Worm (Caenorhabditis elegans): ENCODE results near the gene fbxc-33.

Gene fbxc-33

DNA sequence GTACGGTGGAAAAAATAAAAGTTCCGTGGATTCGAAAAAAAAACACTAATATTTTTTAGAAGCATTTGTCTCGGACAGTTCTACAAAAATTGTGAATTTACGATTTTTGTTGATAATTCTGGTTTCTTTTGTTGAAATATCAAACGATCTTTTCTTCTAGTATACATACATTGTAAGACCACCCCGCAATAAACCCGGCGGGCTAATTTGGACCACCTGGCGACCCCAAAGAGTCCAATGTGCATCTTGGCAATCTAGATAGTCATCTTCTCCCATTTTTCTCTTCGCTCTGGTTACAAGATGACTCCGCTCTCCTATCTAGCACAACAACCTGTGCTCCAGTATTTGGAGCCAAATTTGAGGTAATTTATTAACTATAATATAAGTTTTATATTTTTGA is 2.3 kb downstream of the fbxc-33 start, which contains the start of gene fbxc-29:
Gene fbxc-29 (plus strand): TSS at position 301 of the 400 bp plus-strand sequence.
- no peak for TF ChIP-seq lin-32 (GFP tag; optimal IDR thresholded peaks at IDR 0.05)
- TF ChIP-seq unc-120 (tag; optimal IDR thresholded peaks at IDR 0.05; ENCODE audit: poor library complexity, severe bottlenecking), result no peak
- no peak for TF ChIP-seq sem-2 (GFP tag; optimal IDR thresholded peaks at IDR 0.05)
- no peak for TF ChIP-seq mab-5 (tag; optimal IDR thresholded peaks at IDR 0.05)
- no peak for TF ChIP-seq nhr-28 (tag; optimal IDR thresholded peaks at IDR 0.05)
- TF ChIP-seq sptf-1 (tag; optimal IDR thresholded peaks at IDR 0.05), result no peak
- TF ChIP-seq ceh-39 (tag; optimal IDR thresholded peaks at IDR 0.05), result no peak
- no peak for TF ChIP-seq lin-13 (tag; optimal IDR thresholded peaks at IDR 0.05)
- no peak for TF ChIP-seq nhr-237 (tag; optimal IDR thresholded peaks at IDR 0.05)
- no peak for TF ChIP-seq ham-2 (GFP tag; optimal IDR thresholded peaks at IDR 0.05)
- no peak for TF ChIP-seq nhr-12 (tag; optimal IDR thresholded peaks at IDR 0.05)
- no peak for TF ChIP-seq tbx-8 (GFP tag; optimal IDR thresholded peaks at IDR 0.05)
- TF ChIP-seq ztf-11 (tag; optimal IDR thresholded peaks at IDR 0.05), result no peak
- no peak for TF ChIP-seq elt-3 (tag; optimal IDR thresholded peaks at IDR 0.05)
- TF ChIP-seq ceh-43 (GFP tag; optimal IDR thresholded peaks at IDR 0.05), result no peak
- no peak for TF ChIP-seq bed-3 (GFP tag; optimal IDR thresholded peaks at IDR 0.05)

ce11 chrII:917324-917723 is 3.9 kb downstream of the fbxc-33 start, which contains the start of gene fbxc-30:
Gene fbxc-30 (plus strand): TSS chrII:917624.
- TF ChIP-seq unc-120 (tag; optimal IDR thresholded peaks at IDR 0.05; ENCODE audit: poor library complexity, severe bottlenecking), result no peak
- no peak for TF ChIP-seq cnd-1 (tag; optimal IDR thresholded peaks at IDR 0.05)
- no peak for TF ChIP-seq sptf-1 (tag; optimal IDR thresholded peaks at IDR 0.05)
- no peak for TF ChIP-seq elt-1 (tag; optimal IDR thresholded peaks at IDR 0.05; ENCODE audit: borderline replicate concordance, insufficient read depth)
- no peak for TF ChIP-seq sem-2 (GFP tag; optimal IDR thresholded peaks at IDR 0.05)
- no peak for TF ChIP-seq hlh-1 (tag; optimal IDR thresholded peaks at IDR 0.05)
- TF ChIP-seq unc-39 (tag; optimal IDR thresholded peaks at IDR 0.05), result no peak
- no peak for TF ChIP-seq ham-2 (GFP tag; optimal IDR thresholded peaks at IDR 0.05)
- no peak for TF ChIP-seq ceh-39 (tag; optimal IDR thresholded peaks at IDR 0.05)
- no peak for TF ChIP-seq lsy-2 (tag; optimal IDR thresholded peaks at IDR 0.05)
- no peak for TF ChIP-seq blmp-1 (tag; optimal IDR thresholded peaks at IDR 0.05)
- TF ChIP-seq unc-62 (GFP tag; optimal IDR thresholded peaks at IDR 0.05), result no peak
- no peak for TF ChIP-seq flh-1 (GFP tag; optimal IDR thresholded peaks at IDR 0.05)
- no peak for TF ChIP-seq elt-3 (tag; optimal IDR thresholded peaks at IDR 0.05)
- TF ChIP-seq lin-13 (tag; optimal IDR thresholded peaks at IDR 0.05), result no peak
- TF ChIP-seq ceh-83 (GFP tag; optimal IDR thresholded peaks at IDR 0.05), result no peak

ce11 chrII:920326-920725 is 6.9 kb downstream of the fbxc-33 start:
- TF ChIP-seq snpc-4 (tag; optimal IDR thresholded peaks at IDR 0.05) (no peak), ceh-43 (GFP tag; optimal IDR thresholded peaks at IDR 0.05) (no peak), sem-2 (GFP tag; optimal IDR thresholded peaks at IDR 0.05) (no peak), hlh-1 (tag; optimal IDR thresholded peaks at IDR 0.05) (no peak), sptf-1 (tag; optimal IDR thresholded peaks at IDR 0.05) (no peak), unc-62 (GFP tag; optimal IDR thresholded peaks at IDR 0.05) (no peak), lsy-2 (tag; optimal IDR thresholded peaks at IDR 0.05) (no peak), unc-120 (tag; optimal IDR thresholded peaks at IDR 0.05; ENCODE audit: poor library complexity, severe bottlenecking) (no peak), tbx-8 (GFP tag; optimal IDR thresholded peaks at IDR 0.05) (no peak), pha-4 (tag; optimal IDR thresholded peaks at IDR 0.05) (no peak)

- TF ChIP-seq ces-1 (GFP tag; optimal IDR thresholded peaks at IDR 0.05) (no peak), flh-1 (GFP tag; optimal IDR thresholded peaks at IDR 0.05) (no peak), sptf-1 (tag; optimal IDR thresholded peaks at IDR 0.05) (no peak), mep-1 (tag; optimal IDR thresholded peaks at IDR 0.05) (no peak), tbx-8 (GFP tag; optimal IDR thresholded peaks at IDR 0.05) (no peak), mls-2 (tag; optimal IDR thresholded peaks at IDR 0.05) (no peak), nhr-28 (tag; optimal IDR thresholded peaks at IDR 0.05) (no peak), ceh-39 (tag; optimal IDR thresholded peaks at IDR 0.05) (no peak), ham-2 (GFP tag; optimal IDR thresholded peaks at IDR 0.05) (no peak), elt-1 (tag; optimal IDR thresholded peaks at IDR 0.05; ENCODE audit: borderline replicate concordance, insufficient read depth) (no peak), ceh-43 (GFP tag; optimal IDR thresholded peaks at IDR 0.05) (no peak), unc-120 (tag; optimal IDR thresholded peaks at IDR 0.05; ENCODE audit: poor library complexity, severe bottlenecking) (no peak), unc-39 (tag; optimal IDR thresholded peaks at IDR 0.05) (no peak), lsy-2 (tag; optimal IDR thresholded peaks at IDR 0.05) (no peak), M03D4.4 (tag; optimal IDR thresholded peaks at IDR 0.05) (no peak), hlh-1 (tag; optimal IDR thresholded peaks at IDR 0.05) (no peak), cnd-1 (tag; optimal IDR thresholded peaks at IDR 0.05) (no peak), ceh-83 (GFP tag; optimal IDR thresholded peaks at IDR 0.05) (no peak)
Observed at ce11 chrII:922778-923177, 9.3 kb downstream of the fbxc-33 start.
